Worm (Caenorhabditis elegans): Measurements from ENCODE around the gene Y48E1C.1.

ce11 chrII:13376112-13376511 lies 38.7 kb upstream of the Y48E1C.1 start, which contains the start of gene Y48C3A.12:
- no peak for TF ChIP-seq nhr-20 (tag; optimal IDR thresholded peaks at IDR 0.05)
- TF ChIP-seq unc-86 (tag; optimal IDR thresholded peaks at IDR 0.05): no peak
- no peak for TF ChIP-seq nhr-12 (tag; optimal IDR thresholded peaks at IDR 0.05)
- no peak for TF ChIP-seq zip-4 (GFP tag; optimal IDR thresholded peaks at IDR 0.05)
- no peak for TF ChIP-seq ceh-8 (GFP tag; optimal IDR thresholded peaks at IDR 0.05)
- TF ChIP-seq blmp-1 (tag; optimal IDR thresholded peaks at IDR 0.05): no peak
- no peak for TF ChIP-seq rnt-1 (tag; optimal IDR thresholded peaks at IDR 0.05)
- no peak for TF ChIP-seq lsy-2 (tag; optimal IDR thresholded peaks at IDR 0.05)
- TF ChIP-seq fkh-4 (tag; optimal IDR thresholded peaks at IDR 0.05; ENCODE audit: borderline replicate concordance): no peak
- no peak for TF ChIP-seq aly-2 (tag; optimal IDR thresholded peaks at IDR 0.05)
- TF ChIP-seq ceh-63 (GFP tag; optimal IDR thresholded peaks at IDR 0.05): no peak

Measured in whole organism, L1 larva.